Fruit fly (Drosophila melanogaster) whole organism, wandering third instar larva: ENCODE results near the gene Lcp65Ab1.

Source experiments
- Abd-B ChIP-seq: fragments of >200 bp; optimal IDR thresholded peaks from 2 replicates; lab custom pipeline; 2017; ENCODE audit warnings: missing biosample characterization, missing genetic modification characterization
- Dfd ChIP-seq: fragments of >200 bp; optimal IDR thresholded peaks from 2 replicates; lab custom pipeline; 2017; ENCODE audit warnings: missing biosample characterization, missing genetic modification characterization
- Dif ChIP-seq: fragments of 200-275, 200-300 bp; sonication (Bioruptor generic); optimal IDR thresholded peaks from 2 replicates; lab custom pipeline; 2018; ENCODE audit warnings: missing biosample characterization, missing genetic modification characterization; ENCODE audit not compliant: partially characterized antibody
- GATAd ChIP-seq: sonication (Bioruptor generic); optimal IDR thresholded peaks from 2 replicates; lab custom pipeline; 2016; ENCODE audit warnings: missing biosample characterization, missing genetic modification characterization
- HLH106 ChIP-seq: fragments of 200-800 bp; optimal IDR thresholded peaks from 3 replicates; lab custom pipeline; 2019; ENCODE audit warnings: missing biosample characterization, mild to moderate bottlenecking, missing genetic modification characterization, moderate library complexity
- Hr78 ChIP-seq: fragments of >200 bp; optimal IDR thresholded peaks from 2 replicates; lab custom pipeline; 2017; ENCODE audit warnings: missing biosample characterization, missing genetic modification characterization
- Hr83 ChIP-seq: fragments of 200-300 bp; sonication (Bioruptor generic); optimal IDR thresholded peaks from 2 replicates; lab custom pipeline; 2016; ENCODE audit warnings: missing biosample characterization, mild to moderate bottlenecking, missing genetic modification characterization, moderate library complexity; ENCODE audit not compliant: poor library complexity, severe bottlenecking
- Jra ChIP-seq: sonication (Bioruptor generic); optimal IDR thresholded peaks from 2 replicates; lab custom pipeline; 2016; ENCODE audit warnings: missing biosample characterization, missing genetic modification characterization
- Mio ChIP-seq: sonication (Bioruptor generic); optimal IDR thresholded peaks from 2 replicates; lab custom pipeline; 2016; ENCODE audit warnings: missing biosample characterization, missing genetic modification characterization
- N ChIP-seq: fragments of >200 bp; optimal IDR thresholded peaks from 2 replicates; lab custom pipeline; 2018; ENCODE audit warnings: missing biosample characterization, missing external identifiers, missing genetic modification characterization
- Rel ChIP-seq, 2 experiments: fragments of 200-800 bp; sonication (Bioruptor generic) in 1 of 2; optimal IDR thresholded peaks; 2 replicates in 1 of 2; 3 replicates in 1 of 2; lab custom pipeline; 2016 to 2019; ENCODE audit warnings: mild to moderate bottlenecking in 2 of 2, missing biosample characterization in 2 of 2, missing genetic modification characterization in 2 of 2, moderate library complexity in 1 of 2
- Sp1 ChIP-seq: fragments of 200-800 bp; sonication (Bioruptor generic); optimal IDR thresholded peaks from 3 replicates; lab custom pipeline; 2019; ENCODE audit warnings: missing biosample characterization, mild to moderate bottlenecking, missing genetic modification characterization, moderate library complexity
- br ChIP-seq: fragments of 200-800 bp; sonication (Bioruptor generic); optimal IDR thresholded peaks from 2 replicates; lab custom pipeline; 2016; ENCODE audit warnings: missing biosample characterization, missing genetic modification characterization
- brk ChIP-seq: fragments of 200-800 bp; sonication (Bioruptor generic); optimal IDR thresholded peaks from 2 replicates; lab custom pipeline; 2016; ENCODE audit warnings: missing biosample characterization, mild to moderate bottlenecking, missing genetic modification characterization
- dl ChIP-seq, 2 experiments: fragments of 175-275, 200-275 bp in 1 of 2; fragments of 200-275 bp in 1 of 2; sonication (Bioruptor generic); optimal IDR thresholded peaks; lab custom pipeline; 2018; ENCODE audit warnings: mild to moderate bottlenecking in 2 of 2, missing biosample characterization in 2 of 2, missing genetic modification characterization in 2 of 2, moderate library complexity in 2 of 2; ENCODE audit not compliant: partially characterized antibody in 2 of 2, insufficient read depth in 1 of 2
- dmrt93B ChIP-seq: fragments of 200-800 bp; sonication (Bioruptor generic); optimal IDR thresholded peaks from 2 replicates; lab custom pipeline; 2018; ENCODE audit warnings: missing biosample characterization, mild to moderate bottlenecking, missing genetic modification characterization
- dsf ChIP-seq: sonication (Bioruptor generic); optimal IDR thresholded peaks from 2 replicates; lab custom pipeline; 2016; ENCODE audit warnings: missing biosample characterization, missing genetic modification characterization, borderline replicate concordance
- ey ChIP-seq: fragments of 200-800 bp; sonication (Bioruptor generic); optimal IDR thresholded peaks from 2 replicates; lab custom pipeline; 2016; ENCODE audit warnings: missing biosample characterization, missing genetic modification characterization
- foxo ChIP-seq, 2 experiments: fragments of 200-800 bp; sonication (Bioruptor generic); optimal IDR thresholded peaks; 2 replicates in 1 of 2; 3 replicates in 1 of 2; lab custom pipeline; 2016 to 2017; ENCODE audit warnings: missing biosample characterization in 2 of 2, missing genetic modification characterization in 2 of 2
- fru ChIP-seq: fragments of 200-800 bp; sonication (Bioruptor generic); optimal IDR thresholded peaks from 3 replicates; lab custom pipeline; 2016; ENCODE audit warnings: missing biosample characterization, mild to moderate bottlenecking, missing genetic modification characterization
- jim ChIP-seq: fragments of 175-275, 200-325 bp; sonication (Bioruptor generic); optimal IDR thresholded peaks from 2 replicates; lab custom pipeline; 2016; ENCODE audit warnings: missing biosample characterization, mild to moderate bottlenecking, missing genetic modification characterization
- lola ChIP-seq: fragments of >200 bp; optimal IDR thresholded peaks from 2 replicates; lab custom pipeline; 2017; ENCODE audit warnings: missing biosample characterization, missing genetic modification characterization
- pan ChIP-seq: fragments of >200 bp; optimal IDR thresholded peaks from 2 replicates; lab custom pipeline; 2017
- psq ChIP-seq: fragments of 200-800 bp; sonication (Bioruptor generic); optimal IDR thresholded peaks from 3 replicates; lab custom pipeline; 2017; ENCODE audit warnings: missing biosample characterization, mild to moderate bottlenecking, missing genetic modification characterization, moderate library complexity
- rgr ChIP-seq: fragments of 200-800 bp; sonication (Bioruptor generic); optimal IDR thresholded peaks from 3 replicates; lab custom pipeline; 2016; ENCODE audit warnings: missing biosample characterization, mild to moderate bottlenecking, missing genetic modification characterization
- sage ChIP-seq: fragments of 200-800 bp; sonication (Bioruptor generic); optimal IDR thresholded peaks from 2 replicates; lab custom pipeline; 2016; ENCODE audit warnings: missing biosample characterization, mild to moderate bottlenecking, missing genetic modification characterization
- sv ChIP-seq: fragments of 200-800 bp; sonication (Bioruptor generic); optimal IDR thresholded peaks from 3 replicates; lab custom pipeline; 2016; ENCODE audit warnings: missing biosample characterization, missing genetic modification characterization
- tai ChIP-seq: sonication (Bioruptor generic); optimal IDR thresholded peaks from 2 replicates; lab custom pipeline; 2016; ENCODE audit warnings: missing biosample characterization, missing genetic modification characterization
- usp ChIP-seq: fragments of >200 bp; optimal IDR thresholded peaks from 2 replicates; lab custom pipeline; 2017; ENCODE audit warnings: missing biosample characterization, missing genetic modification characterization
- woc ChIP-seq: sonication (Bioruptor generic); optimal IDR thresholded peaks from 2 replicates; lab custom pipeline; 2016; ENCODE audit warnings: missing biosample characterization, mild to moderate bottlenecking, missing genetic modification characterization

The Lcp65Ab1 gene

dm6 chr3L:6130944-6131343, 18.4 kb upstream of the Lcp65Ab1 start, which contains the start of gene Lcp65Ag3:
TSS of gene Lcp65Ag3 (minus strand) at chr3L:6130989.
- TF ChIP-seq Dif (no peak), jim (GFP tag; lab: Kevin White, UChicago) (no peak), foxo (GFP tag; optimal IDR thresholded peaks at IDR 0.05; lab: Kevin White, UChicago) (no peak), Mio (GFP tag; lab: Kevin White, UChicago) (no peak), Dfd (GFP tag; lab: Kevin White, UChicago) (no peak), dl (GFP tag; optimal IDR thresholded peaks at IDR 0.05; lab: Kevin White, UChicago; ENCODE audit: insufficient read depth in 1 of 2, partially characterized antibody in 2 of 2) (no peak)

- no peak for TF ChIP-seq dmrt93B (GFP tag; lab: Kevin White, UChicago)
- no peak for TF ChIP-seq Hr83 (GFP tag; lab: Kevin White, UChicago)
- no peak for TF ChIP-seq psq (GFP tag; lab: Kevin White, UChicago)
- no peak for TF ChIP-seq br (GFP tag; lab: Kevin White, UChicago)
- no peak for TF ChIP-seq rgr (GFP tag; lab: Kevin White, UChicago)
- TF ChIP-seq pan (lab: Kevin White, UChicago), result no peak
- TF ChIP-seq, all 38 proteins: peak for 0
These were observed 17.3 kb upstream of the Lcp65Ab1 start, which contains the start of gene Cpr65Au for dm6 chr3L:6132009-6132408. TSS of gene Cpr65Au (minus strand) at chr3L:6132109.

- TF ChIP-seq sv (GFP tag; lab: Kevin White, UChicago) (no peak), GATAd (GFP tag; lab: Kevin White, UChicago) (no peak), psq (GFP tag; lab: Kevin White, UChicago) (no peak), tai (GFP tag; lab: Kevin White, UChicago) (no peak)
These were observed 15.8 kb upstream of the Lcp65Ab1 start, which contains the start of gene Lcp65Ag2 for dm6 chr3L:6133546-6133945. TSS of gene Lcp65Ag2 (minus strand) at chr3L:6133593.

- TF ChIP-seq tai (GFP tag; lab: Kevin White, UChicago), result no peak
- no peak for TF ChIP-seq ey
- no peak for TF ChIP-seq usp
- no peak for TF ChIP-seq brk (GFP tag; lab: Kevin White, UChicago)
- no peak for TF ChIP-seq rgr (GFP tag; lab: Kevin White, UChicago)
- no peak for TF ChIP-seq dmrt93B (GFP tag; lab: Kevin White, UChicago)
- TF ChIP-seq dsf (GFP tag; lab: Kevin White, UChicago), result no peak
- no peak for TF ChIP-seq N
- no peak for TF ChIP-seq lola (GFP tag; lab: Kevin White, UChicago)
- TF ChIP-seq Hr83 (GFP tag; lab: Kevin White, UChicago), result no peak
- TF ChIP-seq Sp1 (GFP tag; lab: Kevin White, UChicago), result no peak
- no peak for TF ChIP-seq Hr78 (GFP tag; lab: Kevin White, UChicago)
- no peak for TF ChIP-seq Jra (GFP tag; lab: Kevin White, UChicago)
- TF ChIP-seq sage (GFP tag; lab: Kevin White, UChicago), result no peak
- TF ChIP-seq Abd-B (GFP tag; lab: Kevin White, UChicago), result no peak
- no peak for TF ChIP-seq GATAd (GFP tag; lab: Kevin White, UChicago)
- TF ChIP-seq, all 38 proteins: peak for 0
These were observed 14.2 kb upstream of the Lcp65Ab1 start, which contains the start of gene Lcp65Ag1 for dm6 chr3L:6135174-6135573. TSS of gene Lcp65Ag1 (minus strand) at chr3L:6135274.

- TF ChIP-seq br (GFP tag; lab: Kevin White, UChicago) (no peak), ey (no peak), N (no peak), woc (GFP tag; lab: Kevin White, UChicago) (no peak)
These were observed 12.7 kb upstream of the Lcp65Ab1 start, which contains the start of gene Lcp65Af for dm6 chr3L:6136691-6137090. TSS of gene Lcp65Af (minus strand) at chr3L:6136791.

- TF ChIP-seq HLH106 (tag; lab: Kevin White, UChicago), result no peak
- no peak for TF ChIP-seq dmrt93B (GFP tag; lab: Kevin White, UChicago)
- TF ChIP-seq Dfd (GFP tag; lab: Kevin White, UChicago), result no peak
- no peak for TF ChIP-seq ey
- no peak for TF ChIP-seq brk (GFP tag; lab: Kevin White, UChicago)
- TF ChIP-seq Hr83 (GFP tag; lab: Kevin White, UChicago), result no peak
- no peak for TF ChIP-seq dl (GFP tag; optimal IDR thresholded peaks at IDR 0.05; lab: Kevin White, UChicago; ENCODE audit: insufficient read depth in 1 of 2, partially characterized antibody in 2 of 2)
- no peak for TF ChIP-seq rgr (GFP tag; lab: Kevin White, UChicago)
- TF ChIP-seq Rel (GFP tag; optimal IDR thresholded peaks at IDR 0.05; lab: Kevin White, UChicago), result no peak
- TF ChIP-seq Rel (tag; optimal IDR thresholded peaks at IDR 0.05; lab: Kevin White, UChicago), result no peak
- TF ChIP-seq fru, result no peak
These were observed 11.3 kb upstream of the Lcp65Ab1 start, which contains the start of gene Lcp65Ae for dm6 chr3L:6138018-6138417. TSS of gene Lcp65Ae (minus strand) at chr3L:6138118.
